Fruit fly (Drosophila melanogaster): Measurements from ENCODE around the gene Dph2.

Dph2 gene

dm6 chr3R:14853767-14854191 is 40.0 kb downstream of the Dph2 start (continued):
- TF ChIP-seq CG9797 (GFP tag; optimal IDR thresholded peaks at IDR 0.05) (no peak), Side (GFP tag; optimal IDR thresholded peaks at IDR 0.05) (peak; percentile 59), Hsf (GFP tag; optimal IDR thresholded peaks at IDR 0.05) (peak; percentile 24), fd3F (GFP tag; optimal IDR thresholded peaks at IDR 0.05) (no peak), shn (GFP tag; optimal IDR thresholded peaks at IDR 0.05) (no peak), CG16815 (GFP tag; optimal IDR thresholded peaks at IDR 0.05) (no peak), bsh (GFP tag; optimal IDR thresholded peaks at IDR 0.05) (peak in 1 of 2 experiments; percentile 42), NfI (GFP tag; optimal IDR thresholded peaks at IDR 0.05) (peak; percentile 19), dpn (GFP tag; optimal IDR thresholded peaks at IDR 0.05) (peak; percentile 19 to 36), CG9727 (GFP tag; optimal IDR thresholded peaks at IDR 0.05) (peak; percentile 37), ash1 (GFP tag; optimal IDR thresholded peaks at IDR 0.05) (no peak), her (GFP tag; optimal IDR thresholded peaks at IDR 0.05) (peak; percentile 64), CG8388 (GFP tag; optimal IDR thresholded peaks at IDR 0.05) (no peak), CG7987 (GFP tag; optimal IDR thresholded peaks at IDR 0.05) (peak; percentile 74), btn (GFP tag; optimal IDR thresholded peaks at IDR 0.05) (no peak), Bteb2 (GFP tag; optimal IDR thresholded peaks at IDR 0.05) (no peak), esg (GFP tag; conservative IDR thresholded peaks at IDR 0.05) (no peak), Kr (GFP tag; optimal IDR thresholded peaks at IDR 0.05) (no peak), CG3163 (GFP tag; optimal IDR thresholded peaks at IDR 0.05) (peak; percentile 33), gfzf (GFP tag; optimal IDR thresholded peaks at IDR 0.05) (no peak), Chrac-16 (GFP tag; optimal IDR thresholded peaks at IDR 0.05) (no peak), pb (GFP tag; optimal IDR thresholded peaks at IDR 0.05) (peak; percentile 41), inv (GFP tag; IDR thresholded peaks at IDR 0.05; ENCODE audit: partially characterized antibody) (no peak), Hr3 (GFP tag; optimal IDR thresholded peaks at IDR 0.05) (no peak), CG3407 (GFP tag; optimal IDR thresholded peaks at IDR 0.05) (no peak), slou (GFP tag; optimal IDR thresholded peaks at IDR 0.05) (no peak), hb (GFP tag; IDR thresholded peaks at IDR 0.05; ENCODE audit: partially characterized antibody) (no peak), rib (GFP tag; IDR thresholded peaks at IDR 0.05) (0 out of 2 replicates have a peak, but pooled peaks have one; percentile 48), Xrp1 (GFP tag; IDR thresholded peaks at IDR 0.05) (peak; percentile 42; the same call in 1 of the 2 replicates), CG10321 (GFP tag; IDR thresholded peaks at IDR 0.05) (no peak), lmd (GFP tag; IDR thresholded peaks at IDR 0.05) (no peak), CG10431 (GFP tag; optimal IDR thresholded peaks at IDR 0.05) (peak; percentile 67), croc (GFP tag; conservative IDR thresholded peaks at IDR 0.05) (no peak), zfh1 (GFP tag; IDR thresholded peaks at IDR 0.05) (no peak), psq (GFP tag; optimal IDR thresholded peaks at IDR 0.05) (no peak), ems (GFP tag; optimal IDR thresholded peaks at IDR 0.05) (peak; percentile 5), Eip74EF (GFP tag; optimal IDR thresholded peaks at IDR 0.05) (no peak), CG6689 (GFP tag; IDR thresholded peaks at IDR 0.05) (no peak), Ravus (GFP tag; IDR thresholded peaks at IDR 0.05) (no peak), BtbVII (GFP tag; optimal IDR thresholded peaks at IDR 0.05) (peak; percentile 84), sd (tag; optimal IDR thresholded peaks at IDR 0.05) (peak; percentile 26), CG6654 (GFP tag; optimal IDR thresholded peaks at IDR 0.05) (no peak), MTF-1 (GFP tag; optimal IDR thresholded peaks at IDR 0.05; ENCODE audit: borderline replicate concordance) (peak; percentile 17), phol (tag; optimal IDR thresholded peaks at IDR 0.05) (no peak), Max (GFP tag; optimal IDR thresholded peaks at IDR 0.05) (no peak), CG3065 (GFP tag; optimal IDR thresholded peaks at IDR 0.05) (no peak), CG6272 (GFP tag; IDR thresholded peaks at IDR 0.05) (no peak), CG4424 (GFP tag; optimal IDR thresholded peaks at IDR 0.05) (no peak), Elba2 (GFP tag; optimal IDR thresholded peaks at IDR 0.05) (no peak), CG15514 (GFP tag; optimal IDR thresholded peaks at IDR 0.05) (peak; percentile 68), bab2 (GFP tag; optimal IDR thresholded peaks at IDR 0.05) (no peak)

Data from whole organism, embryonic.